Worm (Caenorhabditis elegans) whole organism, L1 larva: ENCODE results near the gene C05C9.1.

ENCODE experiments used
- F16B12.6 ChIP-seq: fragments of 150-350 bp; optimal IDR thresholded peaks from 2 replicates; lab custom pipeline; 2014; ENCODE audit warnings: missing biosample characterization, missing genetic modification characterization
- Y116A8C.19 ChIP-seq: sonication (generic microtip); optimal IDR thresholded peaks from 2 replicates; lab custom pipeline; 2016; ENCODE audit warnings: missing compliant biosample characterization, missing genetic modification characterization, borderline replicate concordance
- ama-1 ChIP-seq: fragments of 150-350 bp; optimal IDR thresholded peaks from 2 replicates; lab custom pipeline; 2014
- lin-35 ChIP-seq, 2 experiments: fragments of 150-350 bp; optimal IDR thresholded peaks; 2 replicates each; lab custom pipeline; 2014; ENCODE audit warnings: missing biosample characterization in 2 of 2, missing genetic modification characterization in 2 of 2, missing genetic modification reagents in 2 of 2
- mep-1 ChIP-seq: fragments of 150-350 bp; optimal IDR thresholded peaks from 2 replicates; lab custom pipeline; 2014; ENCODE audit warnings: missing biosample characterization, missing genetic modification characterization
- nhr-11 ChIP-seq: fragments of 150-350 bp; optimal IDR thresholded peaks from 2 replicates; lab custom pipeline; 2014; ENCODE audit warnings: missing biosample characterization, missing genetic modification characterization
- nhr-28 ChIP-seq: fragments of 150-350 bp; optimal IDR thresholded peaks from 2 replicates; lab custom pipeline; 2014; ENCODE audit warnings: missing biosample characterization, missing genetic modification characterization
- nhr-71 ChIP-seq: sonication (generic microtip); optimal IDR thresholded peaks from 2 replicates; lab custom pipeline; 2016; ENCODE audit warnings: mild to moderate bottlenecking, missing genetic modification characterization, moderate library complexity, missing compliant biosample characterization
- nhr-76 ChIP-seq: sonication (generic microtip); optimal IDR thresholded peaks from 2 replicates; lab custom pipeline; 2017; ENCODE audit warnings: missing biosample characterization, missing genetic modification characterization
- nhr-90 ChIP-seq: sonication (generic microtip); optimal IDR thresholded peaks from 2 replicates; lab custom pipeline; 2016; ENCODE audit warnings: mild to moderate bottlenecking, missing genetic modification characterization, missing compliant biosample characterization; ENCODE audit not compliant: poor library complexity
- pag-3 ChIP-seq: sonication (generic microtip); optimal IDR thresholded peaks from 2 replicates; lab custom pipeline; 2017; ENCODE audit warnings: missing genetic modification characterization, mild to moderate bottlenecking, missing compliant biosample characterization, antibody characterized with exemption, borderline replicate concordance; ENCODE audit not compliant: insufficient read depth
- unc-130 ChIP-seq: fragments of 150-350 bp; optimal IDR thresholded peaks from 2 replicates; lab custom pipeline; 2017; ENCODE audit warnings: missing biosample characterization, missing genetic modification characterization, inconsistent platforms

- no peak for TF ChIP-seq pag-3 (tag; lab: Kevin White, UChicago)
- no peak for TF ChIP-seq mep-1 (tag; lab: Kevin White, UChicago)
- no peak for TF ChIP-seq unc-130 (tag; lab: Kevin White, UChicago)
- TF ChIP-seq Y116A8C.19 = no peak
- TF ChIP-seq lin-35 (GFP tag; optimal IDR thresholded peaks at IDR 0.05; lab: Kevin White, UChicago) = no peak
- TF ChIP-seq nhr-76 (tag; lab: Kevin White, UChicago) = no peak
- no peak for TF ChIP-seq nhr-11
- TF ChIP-seq ama-1 (lab: Kevin White, UChicago) = no peak
- TF ChIP-seq F16B12.6 = no peak
- no peak for TF ChIP-seq nhr-90 (tag; lab: Kevin White, UChicago)
- no peak for TF ChIP-seq nhr-71 (tag; lab: Kevin White, UChicago)
- no peak for TF ChIP-seq nhr-28
Measured at ce11 chrX:11178599-11178998, 18.0 kb downstream of the C05C9.1 start, which contains the start of gene gnrr-6.
